Worm (Caenorhabditis elegans): Measurements from ENCODE around the gene nep-21.

- TF ChIP-seq unc-62 (GFP tag; optimal IDR thresholded peaks at IDR 0.05): no peak
- no peak for TF ChIP-seq nhr-12 (tag; optimal IDR thresholded peaks at IDR 0.05)
- no peak for TF ChIP-seq lsy-2 (tag; optimal IDR thresholded peaks at IDR 0.05)
Observed at ce11 chrV:14231656-14232055, 5.4 kb upstream of the nep-21 start.
